Worm (Caenorhabditis elegans) whole organism, early embryonic: ENCODE results near the gene srx-96.

Experiments
- B0310.2 ChIP-seq: sonication (generic microtip); optimal IDR thresholded peaks from 2 replicates; lab custom pipeline; 2016; ENCODE audit warnings: mild to moderate bottlenecking, missing genetic modification characterization, missing compliant biosample characterization
- aly-1 ChIP-seq: sonication (generic microtip); optimal IDR thresholded peaks from 2 replicates; lab custom pipeline; 2016; ENCODE audit warnings: missing genetic modification characterization, missing compliant biosample characterization
- ama-1 ChIP-seq: fragments of 150-350 bp; optimal IDR thresholded peaks from 2 replicates; lab custom pipeline; 2014
- ceh-36 ChIP-seq: sonication (generic microtip); optimal IDR thresholded peaks from 2 replicates; lab custom pipeline; 2016; ENCODE audit warnings: missing genetic modification characterization, inconsistent platforms, missing compliant biosample characterization
- flt-1 ChIP-seq: fragments of 200-800 bp; sonication (Bioruptor generic); IDR thresholded peaks from 2 replicates; pipeline ENCODE4 v1.3.6; 2022; ENCODE audit warnings: missing genetic modification characterization, missing compliant biosample characterization
- hmbx-1 ChIP-seq: sonication (generic microtip); optimal IDR thresholded peaks from 2 replicates; lab custom pipeline; 2016; ENCODE audit warnings: mild to moderate bottlenecking, missing genetic modification characterization, missing compliant biosample characterization
- hmg-4 ChIP-seq: fragments of 200-800 bp; sonication (Bioruptor generic); optimal IDR thresholded peaks from 2 replicates; lab custom pipeline; 2018; ENCODE audit warnings: mild to moderate bottlenecking, missing genetic modification characterization, missing compliant biosample characterization
- hnd-1 ChIP-seq: sonication (generic microtip); optimal IDR thresholded peaks from 2 replicates; lab custom pipeline; 2016; ENCODE audit warnings: missing genetic modification characterization, missing compliant biosample characterization
- pes-1 ChIP-seq: fragments of 200-800 bp; sonication (Bioruptor generic); IDR thresholded peaks from 2 replicates; pipeline ENCODE4 v1.3.6; 2022; ENCODE audit warnings: missing genetic modification reagents, missing genetic modification characterization, missing compliant biosample characterization
- scrt-1 ChIP-seq: fragments of 200-800 bp; sonication (Bioruptor generic); IDR thresholded peaks from 2 replicates; pipeline ENCODE4 v1.3.6; 2022; ENCODE audit warnings: missing genetic modification characterization, missing compliant biosample characterization
- sea-1 ChIP-seq: fragments of 200-800 bp; sonication (Bioruptor generic); conservative IDR thresholded peaks from 2 replicates; pipeline ENCODE4 v1.3.6; 2022; ENCODE audit warnings: missing genetic modification characterization, missing compliant biosample characterization
- tbx-11 ChIP-seq: fragments of 200-800 bp; sonication (Bioruptor generic); IDR thresholded peaks from 2 replicates; pipeline ENCODE4 v1.3.6; 2022; ENCODE audit warnings: missing genetic modification characterization, missing compliant biosample characterization
- tra-4 ChIP-seq: sonication (generic microtip); optimal IDR thresholded peaks from 2 replicates; lab custom pipeline; 2017; ENCODE audit warnings: missing genetic modification characterization, missing compliant biosample characterization

- TF ChIP-seq tra-4 (tag; lab: Kevin White, UChicago) (no peak), aly-1 (no peak), scrt-1 (no peak), hmg-4 (GFP tag; lab: Kevin White, UChicago) (no peak), hmbx-1 (tag; lab: Kevin White, UChicago) (no peak), tbx-11 (GFP tag; lab: Robert Waterston, UW) (no peak), ama-1 (lab: Kevin White, UChicago) (no peak), pes-1 (GFP tag; lab: Robert Waterston, UW) (no peak), ceh-36 (no peak), hnd-1 (tag; lab: Kevin White, UChicago) (no peak), B0310.2 (tag; lab: Kevin White, UChicago) (no peak), flt-1 (GFP tag; lab: Robert Waterston, UW) (no peak), sea-1 (no peak)
Observed at ce11 chrV:13716531-13716930, 5.4 kb downstream of the srx-96 start, which contains the start of gene T01D3.6.
